Fruit fly (Drosophila melanogaster): Measurements from ENCODE around the gene Cyp4s3.

- TF ChIP-seq insv (optimal IDR thresholded peaks at IDR 0.05): no peak
- TF ChIP-seq psq (optimal IDR thresholded peaks at IDR 0.05): no peak
- no peak for TF ChIP-seq h (optimal IDR thresholded peaks at IDR 0.05)
Measured at dm6 chrX:15162068-15162467, 45.7 kb upstream of the Cyp4s3 start.

All from Kc167 (cell line).